Fruit fly (Drosophila melanogaster) whole organism, embryonic: ENCODE measurements around the gene CG6830.

Source experiments
- Atf3 ChIP-seq: fragments of 200-800 bp; sonication (Bioruptor generic); optimal IDR thresholded peaks from 3 replicates; lab custom pipeline; 2016; ENCODE audit warnings: missing biosample characterization, missing genetic modification characterization
- BtbVII ChIP-seq: fragments of 200-800 bp; sonication (Bioruptor generic); optimal IDR thresholded peaks from 3 replicates; lab custom pipeline; 2017; ENCODE audit warnings: missing biosample characterization, mild to moderate bottlenecking, missing genetic modification characterization
- CG10565 ChIP-seq: fragments of 200-800 bp; sonication (Bioruptor generic); optimal IDR thresholded peaks from 3 replicates; lab custom pipeline; 2016; ENCODE audit warnings: missing biosample characterization, mild to moderate bottlenecking, missing genetic modification characterization
- CG11504 ChIP-seq: fragments of 200-800 bp; sonication (Bioruptor generic); optimal IDR thresholded peaks from 3 replicates; lab custom pipeline; 2019; ENCODE audit warnings: missing biosample characterization, mild to moderate bottlenecking, missing genetic modification characterization, moderate library complexity
- CG12769 ChIP-seq: fragments of 200-800 bp; sonication (Bioruptor generic); optimal IDR thresholded peaks from 2 replicates; lab custom pipeline; 2019; ENCODE audit warnings: missing biosample characterization, mild to moderate bottlenecking, missing genetic modification characterization, moderate library complexity
- CG12942 ChIP-seq: fragments of 200-800 bp; sonication (Bioruptor generic); optimal IDR thresholded peaks from 3 replicates; lab custom pipeline; 2016; ENCODE audit warnings: missing biosample characterization, missing genetic modification characterization
- CG15479 ChIP-seq: fragments of 200-800 bp; sonication (Bioruptor generic); optimal IDR thresholded peaks from 3 replicates; lab custom pipeline; 2019; ENCODE audit warnings: missing biosample characterization, mild to moderate bottlenecking, missing genetic modification characterization, moderate library complexity
- CG16779 ChIP-seq: fragments of 200-800 bp; sonication (Bioruptor generic); IDR thresholded peaks from 2 replicates; pipeline ENCODE4 v1.3.6; 2022; ENCODE audit warnings: missing biosample characterization, missing genetic modification characterization
- CG17912 ChIP-seq: fragments of 200-800 bp; sonication (Bioruptor generic); optimal IDR thresholded peaks from 2 replicates; lab custom pipeline; 2018; ENCODE audit warnings: missing biosample characterization, mild to moderate bottlenecking, missing genetic modification characterization
- CG1792 ChIP-seq: fragments of 200-800 bp; sonication (Bioruptor generic); optimal IDR thresholded peaks from 2 replicates; lab custom pipeline; 2016; ENCODE audit warnings: missing biosample characterization, missing genetic modification characterization
- CG34224 ChIP-seq: fragments of 200-800 bp; sonication (Bioruptor generic); IDR thresholded peaks from 3 replicates; pipeline ENCODE4 v1.3.6; 2022; ENCODE audit warnings: missing biosample characterization, missing genetic modification characterization; ENCODE audit not compliant: partially characterized antibody
- CG34376 ChIP-seq: fragments of 200-800 bp; sonication (Bioruptor generic); optimal IDR thresholded peaks from 2 replicates; lab custom pipeline; 2018; ENCODE audit warnings: missing biosample characterization, mild to moderate bottlenecking, missing genetic modification characterization
- CG5180 ChIP-seq: fragments of 200-800 bp; sonication (Bioruptor generic); optimal IDR thresholded peaks from 3 replicates; lab custom pipeline; 2017; ENCODE audit warnings: missing biosample characterization, missing genetic modification characterization, mild to moderate bottlenecking, moderate library complexity, missing genetic modification reagents
- CG6175 ChIP-seq: fragments of 200-800 bp; sonication (Bioruptor generic); IDR thresholded peaks from 3 replicates; pipeline ENCODE4 v1.3.6; 2022; ENCODE audit warnings: missing biosample characterization, missing genetic modification characterization
- CG6254 ChIP-seq: fragments of 200-800 bp; sonication (Bioruptor generic); optimal IDR thresholded peaks from 3 replicates; lab custom pipeline; 2017; ENCODE audit warnings: mild to moderate bottlenecking, missing biosample characterization, missing genetic modification reagents, missing genetic modification characterization
- CG6791 ChIP-seq: fragments of 200-800 bp; sonication (Bioruptor generic); IDR thresholded peaks from 3 replicates; pipeline ENCODE4 v1.3.6; 2022; ENCODE audit warnings: missing biosample characterization, missing genetic modification characterization; ENCODE audit not compliant: partially characterized antibody
- CG7987 ChIP-seq: fragments of 200-800 bp; sonication (Bioruptor generic); optimal IDR thresholded peaks from 2 replicates; lab custom pipeline; 2018; ENCODE audit warnings: missing biosample characterization, mild to moderate bottlenecking, missing genetic modification characterization, moderate library complexity
- CG9932 ChIP-seq: fragments of 200-800 bp; sonication (Bioruptor generic); IDR thresholded peaks from 2 replicates; pipeline ENCODE4 v1.3.6; 2022; ENCODE audit warnings: missing biosample characterization, missing genetic modification characterization
- Deaf1 ChIP-seq: fragments of 200-800 bp; optimal IDR thresholded peaks from 3 replicates; lab custom pipeline; 2019; ENCODE audit warnings: missing biosample characterization, mild to moderate bottlenecking, missing genetic modification characterization, moderate library complexity
- Elba2 ChIP-seq: fragments of 200-800 bp; sonication (Bioruptor generic); optimal IDR thresholded peaks from 3 replicates; lab custom pipeline; 2016; ENCODE audit warnings: missing biosample characterization, missing genetic modification characterization
- HHEX ChIP-seq: fragments of 200-800 bp; sonication (Bioruptor generic); optimal IDR thresholded peaks from 3 replicates; lab custom pipeline; 2017; ENCODE audit warnings: missing biosample characterization, mild to moderate bottlenecking, missing genetic modification characterization, missing genetic modification reagents
- Med ChIP-seq: fragments of 200-800 bp; sonication (Bioruptor generic); peaks from one replicate; lab custom pipeline; 2016; ENCODE audit warnings: missing biosample characterization, missing genetic modification characterization, mild to moderate bottlenecking, inconsistent platforms, moderate library complexity
- Ravus ChIP-seq: fragments of 200-800 bp; sonication (Bioruptor generic); IDR thresholded peaks from 2 replicates; pipeline ENCODE4 v1.3.6; 2022; ENCODE audit warnings: missing biosample characterization, missing genetic modification characterization
- Trl ChIP-seq, 3 experiments: fragments of >200 bp in 2 of 3; fragments of 200-800 bp in 1 of 3; sonication (Bioruptor generic) in 1 of 3; optimal IDR thresholded peaks; 2 replicates in 1 of 3; 3 replicates in 2 of 3; lab custom pipeline; 2016 to 2017; ENCODE audit warnings: missing biosample characterization in 1 of 3, missing genetic modification characterization in 1 of 3
- abd-A ChIP-seq: fragments of 200-800 bp; sonication (Bioruptor generic); optimal IDR thresholded peaks from 3 replicates; lab custom pipeline; 2019; ENCODE audit warnings: missing biosample characterization, mild to moderate bottlenecking, missing genetic modification characterization, moderate library complexity
- ap ChIP-seq: fragments of 200-800 bp; sonication (Bioruptor generic); IDR thresholded peaks from 2 replicates; pipeline ENCODE4 v1.3.6; 2022; ENCODE audit warnings: missing biosample characterization, missing genetic modification characterization
- cg ChIP-seq: fragments of 200-800 bp; sonication (Bioruptor generic); optimal IDR thresholded peaks from 3 replicates; lab custom pipeline; 2019; ENCODE audit warnings: missing biosample characterization, mild to moderate bottlenecking, missing genetic modification characterization, moderate library complexity
- chm ChIP-seq: fragments of 200-800 bp; sonication (Bioruptor generic); IDR thresholded peaks from 2 replicates; pipeline ENCODE4 v1.3.6; 2022; ENCODE audit warnings: missing biosample characterization, missing genetic modification characterization
- ci ChIP-seq: fragments of 200-800 bp; sonication (Bioruptor generic); IDR thresholded peaks from 3 replicates; pipeline ENCODE4 v1.3.6; 2022; ENCODE audit warnings: missing biosample characterization, missing genetic modification characterization
- gro ChIP-seq: fragments of 200-800 bp; sonication (Bioruptor generic); optimal IDR thresholded peaks from 2 replicates; lab custom pipeline; 2016; ENCODE audit warnings: missing biosample characterization, missing genetic modification characterization
- hkb ChIP-seq, 2 experiments: fragments of 200-800 bp in 1 of 2; fragments of >200 bp in 1 of 2; sonication (Bioruptor generic) in 1 of 2; IDR thresholded peaks in 1 of 2; optimal IDR thresholded peaks in 1 of 2; 2 replicates each; pipeline versions ENCODE4 v1.3.6 to Lab custom; 2017 to 2022; ENCODE audit warnings: missing biosample characterization in 1 of 2, missing genetic modification characterization in 1 of 2
- kah ChIP-seq: fragments of 200-800 bp; sonication (Bioruptor generic); optimal IDR thresholded peaks from 2 replicates; lab custom pipeline; 2018; ENCODE audit warnings: missing biosample characterization, mild to moderate bottlenecking, missing genetic modification characterization
- mld ChIP-seq: fragments of 200-800 bp; sonication (Bioruptor generic); IDR thresholded peaks from 3 replicates; pipeline ENCODE4 v1.3.6; 2022; ENCODE audit warnings: missing biosample characterization, missing genetic modification characterization; ENCODE audit not compliant: partially characterized antibody
- nom ChIP-seq: fragments of 200-800 bp; sonication (Bioruptor generic); optimal IDR thresholded peaks from 2 replicates; lab custom pipeline; 2017; ENCODE audit warnings: missing biosample characterization, missing genetic modification characterization, mild to moderate bottlenecking, moderate library complexity, missing genetic modification reagents
- p53 ChIP-seq: fragments of 200-800 bp; sonication (Bioruptor generic); optimal IDR thresholded peaks from 2 replicates; lab custom pipeline; 2016; ENCODE audit warnings: missing biosample characterization, missing genetic modification characterization
- rib ChIP-seq: fragments of 200-800 bp; sonication (Bioruptor generic); IDR thresholded peaks from 2 replicates; pipeline ENCODE4 v1.3.6; 2022; ENCODE audit warnings: missing biosample characterization, missing genetic modification characterization
- sd ChIP-seq: fragments of 200-800 bp; sonication (Bioruptor generic); optimal IDR thresholded peaks from 3 replicates; lab custom pipeline; 2018; ENCODE audit warnings: missing biosample characterization, mild to moderate bottlenecking, missing genetic modification characterization, moderate library complexity
- slbo ChIP-seq: fragments of 200-800 bp; sonication (Bioruptor generic); IDR thresholded peaks from 2 replicates; pipeline ENCODE4 v1.3.6; 2022; ENCODE audit warnings: missing biosample characterization, missing genetic modification characterization
- sr ChIP-seq: fragments of 200-800 bp; sonication (Bioruptor generic); IDR thresholded peaks from 3 replicates; pipeline ENCODE4 v1.3.6; 2022; ENCODE audit warnings: missing biosample characterization, missing genetic modification characterization
- zfh2 ChIP-seq: fragments of 200-800 bp; sonication (Bioruptor generic); optimal IDR thresholded peaks from 2 replicates; lab custom pipeline; 2016; ENCODE audit warnings: missing biosample characterization, missing genetic modification characterization

CG6830 gene

DNA sequence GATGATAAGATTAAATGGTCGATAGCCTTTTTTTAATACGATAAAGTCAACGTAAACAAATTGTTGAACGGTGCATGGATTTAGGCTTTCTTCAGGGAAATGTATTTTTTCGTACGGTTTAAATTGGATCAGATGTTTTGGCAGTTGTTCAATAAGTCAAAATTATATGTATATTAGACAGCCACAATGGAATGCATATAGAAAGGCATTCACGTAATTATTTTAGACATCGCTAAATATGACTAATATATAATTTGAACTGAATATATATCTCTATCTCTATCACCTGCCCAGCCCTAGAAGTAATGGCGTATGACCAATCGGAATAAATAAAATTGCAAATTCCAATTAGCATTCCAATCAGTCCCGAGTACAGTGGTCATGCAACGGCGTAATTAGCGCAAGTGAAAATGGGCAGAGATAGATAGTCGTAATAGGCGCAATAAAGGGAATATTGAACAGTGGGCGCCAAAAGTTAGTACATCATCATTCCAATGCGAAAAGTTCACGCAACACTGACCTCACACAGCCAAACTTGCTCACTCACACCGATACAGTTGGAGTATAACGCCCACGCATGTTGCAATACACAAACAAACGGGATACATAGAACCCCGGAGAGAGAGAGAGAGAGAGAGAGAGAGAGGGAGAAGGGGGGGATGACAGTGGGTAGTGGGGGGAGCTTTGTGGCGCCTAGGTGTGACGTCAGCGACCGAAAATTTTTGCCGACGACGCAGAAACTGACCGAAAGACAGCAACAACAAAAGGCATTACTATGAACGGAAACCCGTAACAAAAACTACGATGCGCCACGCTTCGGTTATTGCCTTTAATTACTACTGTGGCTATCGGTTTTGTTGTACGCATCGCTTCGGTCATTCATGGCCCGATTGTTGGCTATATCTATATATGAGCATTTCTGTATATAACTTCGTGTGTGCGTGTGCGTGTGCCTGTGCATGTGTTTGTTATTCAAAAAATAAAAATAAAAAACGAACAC is 35.5 kb downstream of the CG6830 start (continued):
- TF ChIP-seq Med (peak; percentile 78), CG10565 (GFP tag; lab: Kevin White, UChicago) (no peak), Elba2 (GFP tag; lab: Kevin White, UChicago) (peak; percentile 98), Ravus (no peak), ap (no peak), CG12769 (tag; lab: Kevin White, UChicago) (peak; percentile 84), abd-A (tag; lab: Kevin White, UChicago) (peak; percentile 67), CG9932 (0 out of 2 replicates have a peak, but pooled peaks have one; percentile 22), gro (GFP tag; lab: Kevin White, UChicago) (no peak), CG15479 (GFP tag; lab: Kevin White, UChicago) (peak; percentile 59), CG16779 (GFP tag; lab: Robert Waterston, UW) (0 out of 2 replicates have a peak, but pooled peaks have one; percentile 31), CG7987 (GFP tag; lab: Kevin White, UChicago) (no peak), CG34224 (peak; percentile 14; the same call in 1 of the 3 replicates), CG34376 (no peak), mld (no peak), Trl (optimal IDR thresholded peaks at IDR 0.05; lab: Kevin White, UChicago) (peak; percentile 37 to 83), Trl (GFP tag; optimal IDR thresholded peaks at IDR 0.05; lab: Kevin White, UChicago) (no peak), slbo (GFP tag; lab: Robert Waterston, UW) (0 out of 2 replicates have a peak, but pooled peaks have one; percentile 31), nom (GFP tag; lab: Kevin White, UChicago) (no peak), sd (tag; lab: Kevin White, UChicago) (peak; percentile 87), hkb (optimal IDR thresholded peaks at IDR 0.05; lab: Kevin White, UChicago) (no peak), hkb (GFP tag; IDR thresholded peaks at IDR 0.05; lab: Robert Waterston, UW) (peak; percentile 20; the same call in 1 of the 2 replicates), CG5180 (GFP tag; lab: Kevin White, UChicago) (peak; percentile 35), p53 (GFP tag; lab: Kevin White, UChicago) (no peak), rib (GFP tag; lab: Robert Waterston, UW) (no peak), kah (GFP tag; lab: Kevin White, UChicago) (no peak), CG17912 (no peak), ci (GFP tag; lab: Robert Waterston, UW) (no peak), CG12942 (GFP tag; lab: Kevin White, UChicago) (no peak), CG1792 (GFP tag; lab: Kevin White, UChicago) (no peak), cg (peak; percentile 81), HHEX (GFP tag; lab: Kevin White, UChicago) (peak; percentile 18), CG6791 (GFP tag; lab: Robert Waterston, UW) (no peak), CG11504 (peak; percentile 26), zfh2 (GFP tag; lab: Kevin White, UChicago) (no peak), Deaf1 (peak; percentile 61), CG6254 (GFP tag; lab: Kevin White, UChicago) (no peak), chm (GFP tag; lab: Robert Waterston, UW) (0 out of 2 replicates have a peak, but pooled peaks have one; percentile 37), CG6175 (GFP tag; lab: Robert Waterston, UW) (peak; percentile 53; the same call in 1 of the 3 replicates), Atf3 (GFP tag; lab: Kevin White, UChicago) (peak; percentile 47), sr (GFP tag; lab: Robert Waterston, UW) (peak; percentile 88), BtbVII (GFP tag; lab: Kevin White, UChicago) (peak; percentile 67)
